Fruit fly (Drosophila melanogaster) whole organism, embryonic: ENCODE results near the gene Ctr1B.
A peak's percentile ranks its signal among the peaks of the same experiment; 100 is the strongest.

ENCODE experiments used
- BEAF-32 ChIP-seq: fragments of 200-800 bp; sonication (Bioruptor generic); optimal IDR thresholded peaks from 3 replicates; lab custom pipeline; 2017; ENCODE audit warnings: missing biosample characterization, missing genetic modification characterization, mild to moderate bottlenecking, moderate library complexity, missing genetic modification reagents
- CG10462 ChIP-seq: fragments of 200-800 bp; sonication (Bioruptor generic); optimal IDR thresholded peaks from 2 replicates; lab custom pipeline; 2016; ENCODE audit warnings: missing biosample characterization, missing genetic modification characterization
- CG11093 ChIP-seq: fragments of 200-800 bp; sonication (Bioruptor generic); IDR thresholded peaks from 3 replicates; pipeline ENCODE4 v1.3.6; 2022; ENCODE audit warnings: missing biosample characterization, missing genetic modification characterization
- CG11247 ChIP-seq: fragments of 200-800 bp; sonication (Bioruptor generic); IDR thresholded peaks from 2 replicates; pipeline ENCODE4 v1.3.6; 2022; ENCODE audit warnings: missing biosample characterization, missing genetic modification characterization
- CG12769 ChIP-seq: fragments of 200-800 bp; sonication (Bioruptor generic); optimal IDR thresholded peaks from 2 replicates; lab custom pipeline; 2019; ENCODE audit warnings: missing biosample characterization, mild to moderate bottlenecking, missing genetic modification characterization, moderate library complexity
- CG13287 ChIP-seq: fragments of 200-800 bp; sonication (Bioruptor generic); IDR thresholded peaks from 2 replicates; pipeline ENCODE4 v1.3.6; 2022; ENCODE audit warnings: missing biosample characterization, missing genetic modification characterization; ENCODE audit not compliant: partially characterized antibody
- CG13296 ChIP-seq: fragments of 200-800 bp; sonication (Bioruptor generic); optimal IDR thresholded peaks from 3 replicates; lab custom pipeline; 2018; ENCODE audit warnings: missing biosample characterization, mild to moderate bottlenecking, missing genetic modification characterization
- CG13775 ChIP-seq: fragments of 200-800 bp; sonication (Bioruptor generic); optimal IDR thresholded peaks from 3 replicates; lab custom pipeline; 2017; ENCODE audit warnings: missing biosample characterization, mild to moderate bottlenecking, missing genetic modification characterization
- CG1602 ChIP-seq: fragments of 200-800 bp; sonication (Bioruptor generic); optimal IDR thresholded peaks from 3 replicates; lab custom pipeline; 2016; ENCODE audit warnings: missing biosample characterization, missing genetic modification characterization
- CG17361 ChIP-seq: fragments of 200-800 bp; sonication (Bioruptor generic); IDR thresholded peaks from 3 replicates; pipeline ENCODE4 v1.3.6; 2022; ENCODE audit warnings: missing biosample characterization, missing genetic modification characterization
- CG17385 ChIP-seq: fragments of 200-800 bp; sonication (Bioruptor generic); optimal IDR thresholded peaks from 3 replicates; lab custom pipeline; 2018; ENCODE audit warnings: missing biosample characterization, mild to moderate bottlenecking, missing genetic modification characterization
- CG18011 ChIP-seq: fragments of 200-800 bp; sonication (Bioruptor generic); optimal IDR thresholded peaks from 2 replicates; lab custom pipeline; 2017; ENCODE audit warnings: missing biosample characterization, missing genetic modification characterization, mild to moderate bottlenecking, moderate library complexity, missing genotype
- CG2199 ChIP-seq: fragments of 200-800 bp; sonication (Bioruptor generic); IDR thresholded peaks from 3 replicates; pipeline ENCODE4 v1.3.6; 2022; ENCODE audit warnings: missing biosample characterization, missing genetic modification characterization
- CG32532 ChIP-seq: fragments of 200-800 bp; sonication (Bioruptor generic); IDR thresholded peaks from 2 replicates; pipeline ENCODE4 v1.3.6; 2022; ENCODE audit warnings: missing biosample characterization, missing genetic modification characterization
- CG3995 ChIP-seq: fragments of 200-800 bp; sonication (Bioruptor generic); optimal IDR thresholded peaks from 3 replicates; lab custom pipeline; 2016; ENCODE audit warnings: missing biosample characterization, missing genetic modification characterization
- CG7556 ChIP-seq: fragments of 200-800 bp; sonication (Bioruptor generic); optimal IDR thresholded peaks from 2 replicates; lab custom pipeline; 2017; ENCODE audit warnings: missing biosample characterization, mild to moderate bottlenecking, missing genetic modification characterization
- CG7745 ChIP-seq: fragments of 200-800 bp; sonication (Bioruptor generic); optimal IDR thresholded peaks from 2 replicates; lab custom pipeline; 2018; ENCODE audit warnings: missing biosample characterization, mild to moderate bottlenecking, missing genetic modification characterization, moderate library complexity
- CG7839 ChIP-seq: fragments of 200-800 bp; sonication (Bioruptor generic); optimal IDR thresholded peaks from 3 replicates; lab custom pipeline; 2018; ENCODE audit warnings: missing biosample characterization, mild to moderate bottlenecking, missing genetic modification characterization, moderate library complexity
- CG8388 ChIP-seq: fragments of 200-800 bp; sonication (Bioruptor generic); optimal IDR thresholded peaks from 2 replicates; lab custom pipeline; 2019; ENCODE audit warnings: missing biosample characterization, mild to moderate bottlenecking, missing genetic modification characterization, moderate library complexity
- Camta ChIP-seq: fragments of 200-800 bp; sonication (Bioruptor generic); optimal IDR thresholded peaks from 2 replicates; lab custom pipeline; 2016; ENCODE audit warnings: missing biosample characterization, missing genetic modification characterization
- Drgx ChIP-seq: fragments of 200-800 bp; sonication (Bioruptor generic); IDR thresholded peaks from 2 replicates; pipeline ENCODE4 v1.3.6; 2022; ENCODE audit warnings: missing biosample characterization, missing genetic modification characterization
- Ets97D ChIP-seq: fragments of 200-800 bp; sonication (Bioruptor generic); optimal IDR thresholded peaks from 3 replicates; lab custom pipeline; 2016; ENCODE audit warnings: missing biosample characterization, missing genetic modification characterization
- Lim3 ChIP-seq: fragments of 200-800 bp; sonication (Bioruptor generic); IDR thresholded peaks from 2 replicates; pipeline ENCODE4 v1.3.6; 2022; ENCODE audit warnings: missing biosample characterization, missing genetic modification characterization
- NK7.1 ChIP-seq: fragments of 200-800 bp; sonication (Bioruptor generic); optimal IDR thresholded peaks from 3 replicates; lab custom pipeline; 2016; ENCODE audit warnings: missing biosample characterization, missing genetic modification characterization
- NfI ChIP-seq: fragments of 200-800 bp; sonication (Bioruptor generic); optimal IDR thresholded peaks from 3 replicates; lab custom pipeline; 2018; ENCODE audit warnings: missing biosample characterization, mild to moderate bottlenecking, missing genetic modification characterization, moderate library complexity
- PHDP ChIP-seq: fragments of 200-800 bp; sonication (Bioruptor generic); optimal IDR thresholded peaks from 3 replicates; lab custom pipeline; 2018; ENCODE audit warnings: missing biosample characterization, mild to moderate bottlenecking, missing genetic modification characterization, moderate library complexity
- Ssrp ChIP-seq: fragments of 200-800 bp; sonication (Bioruptor generic); optimal IDR thresholded peaks from 2 replicates; lab custom pipeline; 2018; ENCODE audit warnings: missing biosample characterization, mild to moderate bottlenecking, missing genetic modification characterization, moderate library complexity
- Usf ChIP-seq: fragments of 200-800 bp; sonication (Bioruptor generic); optimal IDR thresholded peaks from 2 replicates; lab custom pipeline; 2017; ENCODE audit warnings: missing genotype, missing biosample characterization, missing genetic modification characterization
- Xbp1 ChIP-seq: fragments of 200-800 bp; sonication (Bioruptor generic); optimal IDR thresholded peaks from 3 replicates; lab custom pipeline; 2016; ENCODE audit warnings: missing biosample characterization, mild to moderate bottlenecking, missing genetic modification characterization
- ap ChIP-seq: fragments of 200-800 bp; sonication (Bioruptor generic); IDR thresholded peaks from 2 replicates; pipeline ENCODE4 v1.3.6; 2022; ENCODE audit warnings: missing biosample characterization, missing genetic modification characterization
- ash1 ChIP-seq: fragments of 200-800 bp; sonication (Bioruptor generic); optimal IDR thresholded peaks from 2 replicates; lab custom pipeline; 2018; ENCODE audit warnings: missing biosample characterization, mild to moderate bottlenecking, missing genetic modification characterization
- br ChIP-seq: fragments of >200 bp; optimal IDR thresholded peaks from 2 replicates; lab custom pipeline; 2017
- caup ChIP-seq: fragments of 200-800 bp; sonication (Bioruptor generic); optimal IDR thresholded peaks from 3 replicates; lab custom pipeline; 2017; ENCODE audit warnings: missing biosample characterization, mild to moderate bottlenecking, missing genetic modification characterization, moderate library complexity; ENCODE audit not compliant: severe bottlenecking
- ci ChIP-seq: fragments of 200-800 bp; sonication (Bioruptor generic); IDR thresholded peaks from 3 replicates; pipeline ENCODE4 v1.3.6; 2022; ENCODE audit warnings: missing biosample characterization, missing genetic modification characterization
- corto ChIP-seq: fragments of 200-800 bp; sonication (Bioruptor generic); optimal IDR thresholded peaks from 2 replicates; lab custom pipeline; 2016; ENCODE audit warnings: missing biosample characterization, mild to moderate bottlenecking, missing genetic modification characterization, moderate library complexity
- dimm ChIP-seq: fragments of 200-800 bp; sonication (Bioruptor generic); IDR thresholded peaks from 2 replicates; pipeline ENCODE4 v1.3.6; 2022; ENCODE audit warnings: missing biosample characterization, missing genetic modification characterization
- dpn ChIP-seq, 2 experiments: fragments of 200-800 bp; sonication (Bioruptor generic); optimal IDR thresholded peaks; 3 replicates each; lab custom pipeline; 2016; ENCODE audit warnings: missing biosample characterization in 2 of 2, missing genetic modification characterization in 2 of 2
- en ChIP-seq: fragments of 200-800 bp; sonication (Bioruptor generic); optimal IDR thresholded peaks from 2 replicates; lab custom pipeline; 2016; ENCODE audit warnings: missing biosample characterization, missing genetic modification characterization
- esg ChIP-seq: fragments of 200-800 bp; sonication (Bioruptor generic); conservative IDR thresholded peaks from 2 replicates; pipeline ENCODE4 v1.3.6; 2022; ENCODE audit warnings: missing biosample characterization, missing genetic modification characterization
- eve ChIP-seq, 2 experiments: fragments of >200 bp; optimal IDR thresholded peaks; 2 replicates each; lab custom pipeline; 2017; ENCODE audit warnings: missing biosample characterization in 2 of 2, missing genetic modification characterization in 2 of 2
- fd102C ChIP-seq: fragments of 200-800 bp; sonication (Bioruptor generic); optimal IDR thresholded peaks from 2 replicates; lab custom pipeline; 2018; ENCODE audit warnings: missing biosample characterization, mild to moderate bottlenecking, missing genetic modification characterization, moderate library complexity
- gem ChIP-seq: fragments of 200-800 bp; sonication (Bioruptor generic); optimal IDR thresholded peaks from 2 replicates; lab custom pipeline; 2019; ENCODE audit warnings: missing biosample characterization, mild to moderate bottlenecking, missing genetic modification characterization, moderate library complexity
- grn ChIP-seq: fragments of 200-800 bp; sonication (Bioruptor generic); optimal IDR thresholded peaks from 3 replicates; lab custom pipeline; 2017; ENCODE audit warnings: missing biosample characterization, missing genetic modification characterization
- gsb-n ChIP-seq: fragments of 200-800 bp; sonication (Bioruptor generic); optimal IDR thresholded peaks from 3 replicates; lab custom pipeline; 2018; ENCODE audit warnings: missing biosample characterization, mild to moderate bottlenecking, missing genetic modification characterization
- jumu ChIP-seq: fragments of 200-800 bp; sonication (Bioruptor generic); optimal IDR thresholded peaks from 3 replicates; lab custom pipeline; 2016; ENCODE audit warnings: missing biosample characterization, missing genetic modification characterization
- kni ChIP-seq: fragments of 200-800 bp; sonication (Bioruptor generic); optimal IDR thresholded peaks from 3 replicates; lab custom pipeline; 2017; ENCODE audit warnings: mild to moderate bottlenecking, missing biosample characterization, missing genetic modification reagents, missing genetic modification characterization
- org-1 ChIP-seq: fragments of 200-800 bp; sonication (Bioruptor generic); optimal IDR thresholded peaks from 2 replicates; lab custom pipeline; 2017; ENCODE audit warnings: missing biosample characterization, missing genetic modification characterization
- pb ChIP-seq: fragments of 200-800 bp; sonication (Bioruptor generic); optimal IDR thresholded peaks from 3 replicates; lab custom pipeline; 2016; ENCODE audit warnings: missing biosample characterization, missing genetic modification characterization
- ro ChIP-seq: fragments of 200-800 bp; sonication (Bioruptor generic); IDR thresholded peaks from 2 replicates; pipeline ENCODE4 v1.3.6; 2022; ENCODE audit warnings: missing biosample characterization, missing genetic modification characterization
- tna ChIP-seq: fragments of 200-800 bp; sonication (Bioruptor generic); IDR thresholded peaks from 2 replicates; pipeline ENCODE4 v1.3.6; 2022; ENCODE audit warnings: missing biosample characterization, missing genetic modification characterization; ENCODE audit not compliant: partially characterized antibody
- ttk ChIP-seq: fragments of 200-800 bp; sonication (Bioruptor generic); IDR thresholded peaks from 2 replicates; pipeline ENCODE4 v2.1.2; 2022; ENCODE audit warnings: missing biosample characterization, missing genetic modification characterization

Ctr1B gene

dm6 chr3R:8340675-8341275 lies 23.4 kb downstream of the Ctr1B start, which contains the start of the genes COX7A and Arl2:
COX7A (minus strand) TSS chr3R:8341043.
Arl2 (plus strand) TSS chr3R:8341100.
- TF ChIP-seq dimm (GFP tag; lab: Robert Waterston, UW): no peak
- no peak for TF ChIP-seq org-1 (GFP tag; lab: Kevin White, UChicago)
- TF ChIP-seq gem: no peak
- no peak for TF ChIP-seq Drgx
- no peak for TF ChIP-seq esg (GFP tag; lab: Robert Waterston, UW)
- no peak for TF ChIP-seq caup (GFP tag; lab: Kevin White, UChicago)
- TF ChIP-seq NK7.1 (GFP tag; lab: Kevin White, UChicago): no peak
- no peak for TF ChIP-seq corto
- peak; percentile 93 for TF ChIP-seq BEAF-32 (GFP tag; lab: Kevin White, UChicago)
- no peak for TF ChIP-seq eve (GFP tag; optimal IDR thresholded peaks at IDR 0.05; lab: Kevin White, UChicago)
- peak; percentile 91 for TF ChIP-seq tna (GFP tag; lab: Robert Waterston, UW)
- no peak for TF ChIP-seq PHDP
- no peak for TF ChIP-seq ash1 (GFP tag; lab: Kevin White, UChicago)
- TF ChIP-seq CG17361: no peak
- no peak for TF ChIP-seq gsb-n (tag; lab: Kevin White, UChicago)
- TF ChIP-seq CG11093 (GFP tag; lab: Robert Waterston, UW): no peak
- TF ChIP-seq CG32532 (GFP tag; lab: Robert Waterston, UW): peak; percentile 47; the same call in 1 of the 2 replicates
- no peak for TF ChIP-seq CG7556 (GFP tag; lab: Kevin White, UChicago)
- TF ChIP-seq CG13287 (GFP tag; lab: Robert Waterston, UW): peak; percentile 96
- TF ChIP-seq CG17385 (GFP tag; lab: Kevin White, UChicago): peak; percentile 37
- no peak for TF ChIP-seq CG7839 (tag; lab: Kevin White, UChicago)
- TF ChIP-seq Lim3 (GFP tag; lab: Robert Waterston, UW): no peak
- no peak for TF ChIP-seq CG13775
- no peak for TF ChIP-seq fd102C (GFP tag; lab: Kevin White, UChicago)
- no peak for TF ChIP-seq CG12769 (tag; lab: Kevin White, UChicago)
- no peak for TF ChIP-seq ap (GFP tag; lab: Robert Waterston, UW)
- TF ChIP-seq en: no peak
- TF ChIP-seq ttk (GFP tag; lab: Robert Waterston, UW): no peak
- no peak for TF ChIP-seq ci
- TF ChIP-seq br (lab: Kevin White, UChicago): no peak
- peak; percentile 18 for TF ChIP-seq CG3995 (GFP tag; lab: Kevin White, UChicago)
- no peak for TF ChIP-seq CG11247
- TF ChIP-seq ro (GFP tag; lab: Robert Waterston, UW): no peak
- no peak for TF ChIP-seq jumu (GFP tag; lab: Kevin White, UChicago)
- TF ChIP-seq CG13296: no peak
- TF ChIP-seq CG7745: no peak
- no peak for TF ChIP-seq NfI (GFP tag; lab: Kevin White, UChicago)
- TF ChIP-seq grn: no peak
- no peak for TF ChIP-seq CG18011 (GFP tag; lab: Kevin White, UChicago)
- no peak for TF ChIP-seq Xbp1 (GFP tag; lab: Kevin White, UChicago)
- no peak for TF ChIP-seq CG8388 (GFP tag; lab: Kevin White, UChicago)
- no peak for TF ChIP-seq CG10462 (GFP tag; lab: Kevin White, UChicago)
- no peak for TF ChIP-seq dpn (GFP tag; optimal IDR thresholded peaks at IDR 0.05; lab: Kevin White, UChicago)
- no peak for TF ChIP-seq Ssrp (tag; lab: Kevin White, UChicago)
- TF ChIP-seq CG1602 (GFP tag; lab: Kevin White, UChicago): no peak
- TF ChIP-seq kni (GFP tag; lab: Kevin White, UChicago): no peak
- TF ChIP-seq pb (GFP tag; lab: Kevin White, UChicago): no peak
- peak; percentile 60 for TF ChIP-seq Ets97D (GFP tag; lab: Kevin White, UChicago)
- no peak for TF ChIP-seq Usf
- TF ChIP-seq Camta (GFP tag; lab: Kevin White, UChicago): no peak
- no peak for TF ChIP-seq CG2199 (GFP tag; lab: Robert Waterston, UW)
